Worm (Caenorhabditis elegans): ENCODE measurements around the gene M60.7.

Gene M60.7

ce11 chrX:8261125-8261684, at the start of gene M60.7:
M60.7 (minus strand) TSS chrX:8261175.
- TF ChIP-seq madf-8 (GFP tag; conservative IDR thresholded peaks at IDR 0.05) (no peak), mes-4 (tag; optimal IDR thresholded peaks at IDR 0.05) (no peak), ztf-3 (GFP tag; optimal IDR thresholded peaks at IDR 0.05) (no peak), mxl-1 (tag; optimal IDR thresholded peaks at IDR 0.05) (no peak), F23B12.7 (tag; optimal IDR thresholded peaks at IDR 0.05; ENCODE audit: insufficient read depth) (no peak), T26A5.8 (tag; optimal IDR thresholded peaks at IDR 0.05) (no peak), attf-6 (GFP tag; IDR thresholded peaks at IDR 0.05) (no peak), B0035.1 (tag; optimal IDR thresholded peaks at IDR 0.05) (no peak), die-1 (tag; optimal IDR thresholded peaks at IDR 0.05) (no peak), zfh-2 (GFP tag; conservative IDR thresholded peaks at IDR 0.05) (no peak; the same call in 1 of the 2 replicates), ceh-79 (tag; optimal IDR thresholded peaks at IDR 0.05) (no peak), mel-28 (tag; optimal IDR thresholded peaks at IDR 0.05; ENCODE audit: borderline replicate concordance) (no peak), ztf-18 (tag; optimal IDR thresholded peaks at IDR 0.05) (no peak), rpc-1 (optimal IDR thresholded peaks at IDR 0.05) (no peak), rpc-1 (tag; optimal IDR thresholded peaks at IDR 0.05) (no peak), egl-44 (GFP tag; IDR thresholded peaks at IDR 0.05) (no peak), snpc-1.3 (tag; optimal IDR thresholded peaks at IDR 0.05; ENCODE audit: insufficient read depth) (no peak)

ce11 chrX:8310747-8311146, 49.8 kb upstream of the M60.7 start:
- TF ChIP-seq unc-130 (GFP tag; optimal IDR thresholded peaks at IDR 0.05): no peak
- no peak for TF ChIP-seq Y53F4B.3 (GFP tag; IDR thresholded peaks at IDR 0.05)
- TF ChIP-seq hmg-20 (GFP tag; IDR thresholded peaks at IDR 0.05): no peak

ce11 chrX:8308491-8308890, 47.5 kb upstream of the M60.7 start:
- TF ChIP-seq Y67H2A.10 (GFP tag; conservative IDR thresholded peaks at IDR 0.05) (no peak), snpc-1.1 (tag; optimal IDR thresholded peaks at IDR 0.05; ENCODE audit: insufficient read depth) (no peak), egl-44 (GFP tag; IDR thresholded peaks at IDR 0.05) (no peak), attf-5 (GFP tag; optimal IDR thresholded peaks at IDR 0.05) (no peak), rpc-1 (optimal IDR thresholded peaks at IDR 0.05) (no peak), rpc-1 (tag; optimal IDR thresholded peaks at IDR 0.05) (no peak), bed-2 (GFP tag; IDR thresholded peaks at IDR 0.05) (no peak)

ce11 chrX:8307600-8307999, 46.6 kb upstream of the M60.7 start, which contains the start of gene R09F10.5:
R09F10.5 (minus strand) TSS chrX:8307700.
- TF ChIP-seq rec-8 (tag; optimal IDR thresholded peaks at IDR 0.05): no peak
- TF ChIP-seq let-526 (GFP tag; IDR thresholded peaks at IDR 0.05): no peak
- no peak for TF ChIP-seq snpc-1.1 (tag; optimal IDR thresholded peaks at IDR 0.05; ENCODE audit: insufficient read depth)
- TF ChIP-seq F49E8.2 (tag; optimal IDR thresholded peaks at IDR 0.05; ENCODE audit: insufficient read depth): no peak
- TF ChIP-seq B0336.3 (GFP tag; IDR thresholded peaks at IDR 0.05): no peak
- TF ChIP-seq ama-1 (optimal IDR thresholded peaks at IDR 0.05): no peak
- TF ChIP-seq ama-1 (GFP tag; optimal IDR thresholded peaks at IDR 0.05): no peak
- no peak for TF ChIP-seq F22D6.2 (tag; optimal IDR thresholded peaks at IDR 0.05)
- no peak for TF ChIP-seq cebp-2 (GFP tag; IDR thresholded peaks at IDR 0.05)
- no peak for TF ChIP-seq unc-130 (GFP tag; optimal IDR thresholded peaks at IDR 0.05)

ce11 chrX:8302803-8303202, 41.8 kb upstream of the M60.7 start:
- TF ChIP-seq snpc-1.1 (tag; optimal IDR thresholded peaks at IDR 0.05; ENCODE audit: insufficient read depth) (no peak), nfya-2 (GFP tag; IDR thresholded peaks at IDR 0.05) (no peak), egl-44 (GFP tag; IDR thresholded peaks at IDR 0.05) (no peak), B0261.1 (tag; optimal IDR thresholded peaks at IDR 0.05) (no peak), attf-6 (GFP tag; IDR thresholded peaks at IDR 0.05) (no peak), ceh-100 (GFP tag; IDR thresholded peaks at IDR 0.05) (no peak), Y79H2A.3 (GFP tag; conservative IDR thresholded peaks at IDR 0.05) (no peak), ztf-26 (tag; optimal IDR thresholded peaks at IDR 0.05) (no peak), sdz-38 (tag; optimal IDR thresholded peaks at IDR 0.05) (no peak), tlf-1 (GFP tag; optimal IDR thresholded peaks at IDR 0.05) (no peak), lin-35 (GFP tag; optimal IDR thresholded peaks at IDR 0.05) (no peak), nhr-27 (tag; optimal IDR thresholded peaks at IDR 0.05) (no peak), lag-1 (GFP tag; IDR thresholded peaks at IDR 0.05) (no peak), F57A8.1 (GFP tag; optimal IDR thresholded peaks at IDR 0.05) (no peak)
